Fruit fly (Drosophila melanogaster): ENCODE measurements around the gene Bcat.

Gene Bcat

DNA sequence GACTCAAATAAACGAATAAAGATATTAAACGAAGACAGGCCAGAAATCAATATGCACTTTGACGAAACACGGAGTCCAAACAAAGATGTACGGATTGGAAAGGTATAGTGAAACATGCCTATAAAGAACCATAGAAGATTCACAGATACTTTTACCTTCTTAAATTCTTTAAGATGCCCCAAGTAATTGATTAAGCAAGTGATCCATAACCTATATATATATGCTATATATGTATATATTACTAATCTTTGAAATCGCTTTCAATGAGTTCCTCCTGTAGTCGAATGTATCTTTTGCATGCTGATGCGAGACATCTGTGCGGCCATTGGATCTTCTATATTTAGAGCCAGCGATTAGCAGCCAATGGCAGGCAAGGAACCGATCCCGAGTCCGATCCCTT is 28.6 kb upstream of the Bcat start, which contains the start of gene dmrt11E (continued):
- peak; percentile 22 for TF ChIP-seq pdm3 (GFP tag; optimal IDR thresholded peaks at IDR 0.05)
- TF ChIP-seq CG3032 (tag; optimal IDR thresholded peaks at IDR 0.05) = peak; percentile 55
- no peak for TF ChIP-seq CG6854 (GFP tag; optimal IDR thresholded peaks at IDR 0.05)
- no peak for TF ChIP-seq CG9139 (GFP tag; optimal IDR thresholded peaks at IDR 0.05)
- peak; percentile 41; the same call in 1 of the 2 replicates for TF ChIP-seq Gug (GFP tag; IDR thresholded peaks at IDR 0.05)
- TF ChIP-seq acj6 (GFP tag; optimal IDR thresholded peaks at IDR 0.05) = peak; percentile 27

DNA sequence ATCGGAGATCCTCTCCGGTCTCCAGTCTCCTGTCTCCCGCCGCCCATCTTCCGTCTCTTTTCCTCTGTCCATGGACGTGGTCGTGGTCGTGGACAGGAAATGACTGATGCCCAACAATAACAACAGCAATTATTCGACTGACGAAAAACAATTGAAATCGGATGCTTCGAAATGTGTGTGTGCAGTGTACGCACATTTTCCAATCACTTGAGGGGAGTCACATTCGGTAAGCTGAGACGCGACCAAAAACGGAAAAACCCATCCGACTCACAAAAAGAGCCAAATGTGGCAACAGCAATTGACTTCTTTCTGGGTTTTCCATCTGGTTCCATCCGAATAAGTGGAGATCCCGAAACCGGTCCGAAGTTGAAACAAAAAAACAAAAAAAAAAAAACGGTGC is 27.3 kb upstream of the Bcat start:
- TF ChIP-seq dac (GFP tag; optimal IDR thresholded peaks at IDR 0.05) = no peak
- TF ChIP-seq CG6276 (GFP tag; optimal IDR thresholded peaks at IDR 0.05) = no peak
- no peak for TF ChIP-seq CG11294 (GFP tag; IDR thresholded peaks at IDR 0.05)
- no peak for TF ChIP-seq Sox102F (GFP tag; optimal IDR thresholded peaks at IDR 0.05)
- no peak for TF ChIP-seq CG9139 (GFP tag; optimal IDR thresholded peaks at IDR 0.05)
- no peak for TF ChIP-seq spab (GFP tag; optimal IDR thresholded peaks at IDR 0.05)
- TF ChIP-seq cyc (GFP tag; optimal IDR thresholded peaks at IDR 0.05) = no peak
- no peak for TF ChIP-seq CG8119 (GFP tag; IDR thresholded peaks at IDR 0.05)
- TF ChIP-seq eg (GFP tag; IDR thresholded peaks at IDR 0.05) = no peak
- TF ChIP-seq CG4318 (GFP tag; optimal IDR thresholded peaks at IDR 0.05) = no peak
- TF ChIP-seq CG34406 (GFP tag; optimal IDR thresholded peaks at IDR 0.05) = no peak
- no peak for TF ChIP-seq Eip78C (GFP tag)
- TF ChIP-seq CG10631 (GFP tag; optimal IDR thresholded peaks at IDR 0.05) = no peak

dm6 chrX:13370306-13370705 is 26.4 kb upstream of the Bcat start, which contains the start of gene CG1640:
Gene CG1640 (plus strand): TSS chrX:13370606.
- TF ChIP-seq Blimp-1 (GFP tag; optimal IDR thresholded peaks at IDR 0.05) (no peak), Sox102F (GFP tag; optimal IDR thresholded peaks at IDR 0.05) (no peak), CG6276 (GFP tag; optimal IDR thresholded peaks at IDR 0.05) (no peak), fd85E (GFP tag; optimal IDR thresholded peaks at IDR 0.05) (no peak), CG8319 (GFP tag; optimal IDR thresholded peaks at IDR 0.05) (no peak), Eip75B (GFP tag; optimal IDR thresholded peaks at IDR 0.05) (no peak), CG34406 (GFP tag; optimal IDR thresholded peaks at IDR 0.05) (no peak), CG6808 (GFP tag; optimal IDR thresholded peaks at IDR 0.05) (no peak), CG4318 (GFP tag; optimal IDR thresholded peaks at IDR 0.05) (no peak), svp (GFP tag) (no peak), fkh (GFP tag; optimal IDR thresholded peaks at IDR 0.05) (no peak), CG8119 (GFP tag; IDR thresholded peaks at IDR 0.05) (no peak), spab (GFP tag; optimal IDR thresholded peaks at IDR 0.05) (no peak), Gug (GFP tag; IDR thresholded peaks at IDR 0.05) (no peak), CG7368 (GFP tag; optimal IDR thresholded peaks at IDR 0.05) (no peak), Sox14 (GFP tag; optimal IDR thresholded peaks at IDR 0.05) (no peak), Smox (GFP tag; optimal IDR thresholded peaks at IDR 0.05) (no peak), CG15336 (GFP tag; IDR thresholded peaks at IDR 0.05) (no peak), Sox15 (GFP tag; optimal IDR thresholded peaks at IDR 0.05) (no peak)

dm6 chrX:13370826-13371703 is 25.6 kb upstream of the Bcat start:
- TF ChIP-seq CG10669 (GFP tag; optimal IDR thresholded peaks at IDR 0.05) (no peak), CG6792 (GFP tag; optimal IDR thresholded peaks at IDR 0.05) (peak; percentile 26), Lpt (GFP tag; optimal IDR thresholded peaks at IDR 0.05) (peak; percentile 7), Ets21C (GFP tag; optimal IDR thresholded peaks at IDR 0.05) (peak; percentile 13), CG31627 (GFP tag; optimal IDR thresholded peaks at IDR 0.05) (peak; percentile 28), Met (GFP tag; optimal IDR thresholded peaks at IDR 0.05) (peak; percentile 40), CG3919 (GFP tag; optimal IDR thresholded peaks at IDR 0.05) (peak; percentile 35), Eip78C (GFP tag) (peak; percentile 53), topi (GFP tag; optimal IDR thresholded peaks at IDR 0.05) (peak; percentile 35), lz (GFP tag; optimal IDR thresholded peaks at IDR 0.05) (peak; percentile 39), esn (GFP tag; optimal IDR thresholded peaks at IDR 0.05) (peak; percentile 44), CG4318 (GFP tag; optimal IDR thresholded peaks at IDR 0.05) (no peak), ss (GFP tag; optimal IDR thresholded peaks at IDR 0.05) (peak in 1 of 2 experiments; percentile 13), cyc (GFP tag; optimal IDR thresholded peaks at IDR 0.05) (peak; percentile 10), Hr39 (GFP tag; optimal IDR thresholded peaks at IDR 0.05) (peak; percentile 34), CG11902 (GFP tag; optimal IDR thresholded peaks at IDR 0.05) (no peak), svp (GFP tag) (peak; percentile 94), Sox14 (GFP tag; optimal IDR thresholded peaks at IDR 0.05) (peak; percentile 24), salr (GFP tag; optimal IDR thresholded peaks at IDR 0.05) (no peak)
